Fruit fly (Drosophila melanogaster): ENCODE data around the gene CG10333.
A peak's percentile ranks its signal among the peaks of the same experiment; 100 is the strongest.

The CG10333 gene

dm6 chr2L:18562573-18562972, 44.1 kb upstream of the CG10333 start:
- peak; percentile 47 for TF ChIP-seq dsx (GFP tag; optimal IDR thresholded peaks at IDR 0.05; ENCODE audit: poor library complexity, severe bottlenecking)
- TF ChIP-seq CG11762 (GFP tag; optimal IDR thresholded peaks at IDR 0.05; ENCODE audit: insufficient read depth) = no peak
- peak; percentile 24 for TF ChIP-seq CG6276 (GFP tag; optimal IDR thresholded peaks at IDR 0.05)

- TF ChIP-seq Blimp-1 (GFP tag; optimal IDR thresholded peaks at IDR 0.05) = no peak
- TF ChIP-seq CG6792 (GFP tag; optimal IDR thresholded peaks at IDR 0.05) = peak; percentile 12
- TF ChIP-seq Eip75B (GFP tag; optimal IDR thresholded peaks at IDR 0.05) = peak; percentile 24
- peak; percentile 59 for TF ChIP-seq CG1621 (tag; optimal IDR thresholded peaks at IDR 0.05)
- peak; percentile 81 for TF ChIP-seq CG8119 (GFP tag; IDR thresholded peaks at IDR 0.05)
- TF ChIP-seq dsx (GFP tag; optimal IDR thresholded peaks at IDR 0.05; ENCODE audit: poor library complexity, severe bottlenecking) = peak; percentile 15
- peak; percentile 65 to 76 for TF ChIP-seq ss (GFP tag; optimal IDR thresholded peaks at IDR 0.05)
- TF ChIP-seq Sox14 (GFP tag; optimal IDR thresholded peaks at IDR 0.05) = peak; percentile 66
- TF ChIP-seq Ets96B (tag; optimal IDR thresholded peaks at IDR 0.05) = peak; percentile 25
- TF ChIP-seq dac (GFP tag; optimal IDR thresholded peaks at IDR 0.05) = no peak
- peak; percentile 13 for TF ChIP-seq Lpt (GFP tag; optimal IDR thresholded peaks at IDR 0.05)
- no peak for TF ChIP-seq Hr39 (GFP tag; optimal IDR thresholded peaks at IDR 0.05)
- TF ChIP-seq achi (GFP tag; optimal IDR thresholded peaks at IDR 0.05) = peak; percentile 4
- TF ChIP-seq CG3919 (GFP tag; optimal IDR thresholded peaks at IDR 0.05) = peak; percentile 40
- no peak for TF ChIP-seq Sox15 (GFP tag; optimal IDR thresholded peaks at IDR 0.05)
- peak; percentile 80 for TF ChIP-seq CG15336 (GFP tag; IDR thresholded peaks at IDR 0.05)
- peak; percentile 60 for TF ChIP-seq vri (GFP tag; optimal IDR thresholded peaks at IDR 0.05)
- no peak for TF ChIP-seq salr (GFP tag; optimal IDR thresholded peaks at IDR 0.05)
- peak; percentile 94 for TF ChIP-seq svp (GFP tag)
- TF ChIP-seq Sox102F (GFP tag; optimal IDR thresholded peaks at IDR 0.05) = peak; percentile 26
- no peak for TF ChIP-seq lz (GFP tag; optimal IDR thresholded peaks at IDR 0.05)
- TF ChIP-seq CG3032 (tag; optimal IDR thresholded peaks at IDR 0.05) = peak; percentile 33
- TF ChIP-seq net (GFP tag; optimal IDR thresholded peaks at IDR 0.05) = peak; percentile 53
- no peak for TF ChIP-seq fd59A (GFP tag; optimal IDR thresholded peaks at IDR 0.05)
- TF ChIP-seq eg (GFP tag; IDR thresholded peaks at IDR 0.05) = peak; percentile 86; the same call in 2 of the 3 replicates
- TF ChIP-seq Eip93F (GFP tag; optimal IDR thresholded peaks at IDR 0.05) = no peak
- TF ChIP-seq spab (GFP tag; optimal IDR thresholded peaks at IDR 0.05) = peak; percentile 61
- TF ChIP-seq CG31627 (GFP tag; optimal IDR thresholded peaks at IDR 0.05) = no peak
- no peak for TF ChIP-seq pdm3 (GFP tag; optimal IDR thresholded peaks at IDR 0.05)
- TF ChIP-seq CG6854 (GFP tag; optimal IDR thresholded peaks at IDR 0.05) = peak; percentile 79
- no peak for TF ChIP-seq CG11294 (GFP tag; IDR thresholded peaks at IDR 0.05)
- peak; percentile 84 for TF ChIP-seq CG6808 (GFP tag; optimal IDR thresholded peaks at IDR 0.05)
- peak; percentile 21 for TF ChIP-seq CG10669 (GFP tag; optimal IDR thresholded peaks at IDR 0.05)
- TF ChIP-seq CG9139 (GFP tag; optimal IDR thresholded peaks at IDR 0.05) = peak; percentile 35
- peak; percentile 82 for TF ChIP-seq CG6276 (GFP tag; optimal IDR thresholded peaks at IDR 0.05)
- TF ChIP-seq Eip78C (GFP tag) = peak; percentile 71
- peak; percentile 87 for TF ChIP-seq fkh (GFP tag; optimal IDR thresholded peaks at IDR 0.05)
- peak; percentile 85; the same call in 2 of the 3 replicates for TF ChIP-seq CG6163 (GFP tag; IDR thresholded peaks at IDR 0.05)
- no peak for TF ChIP-seq Gug (GFP tag; IDR thresholded peaks at IDR 0.05)
- no peak for TF ChIP-seq OdsH (GFP tag; optimal IDR thresholded peaks at IDR 0.05)
- peak; percentile 83 for TF ChIP-seq CG16779 (tag; optimal IDR thresholded peaks at IDR 0.05)
- no peak for TF ChIP-seq Met (GFP tag; optimal IDR thresholded peaks at IDR 0.05)
- TF ChIP-seq CG7368 (GFP tag; optimal IDR thresholded peaks at IDR 0.05) = peak; percentile 29
- TF ChIP-seq CG10631 (GFP tag; optimal IDR thresholded peaks at IDR 0.05) = no peak
Measured at dm6 chr2L:18563020-18563546, 43.5 kb upstream of the CG10333 start.
